Worm (Caenorhabditis elegans): Measurements from ENCODE around the gene chca-1.
A peak's percentile ranks its signal among the peaks of the same experiment; 100 is the strongest.

chca-1 gene

DNA sequence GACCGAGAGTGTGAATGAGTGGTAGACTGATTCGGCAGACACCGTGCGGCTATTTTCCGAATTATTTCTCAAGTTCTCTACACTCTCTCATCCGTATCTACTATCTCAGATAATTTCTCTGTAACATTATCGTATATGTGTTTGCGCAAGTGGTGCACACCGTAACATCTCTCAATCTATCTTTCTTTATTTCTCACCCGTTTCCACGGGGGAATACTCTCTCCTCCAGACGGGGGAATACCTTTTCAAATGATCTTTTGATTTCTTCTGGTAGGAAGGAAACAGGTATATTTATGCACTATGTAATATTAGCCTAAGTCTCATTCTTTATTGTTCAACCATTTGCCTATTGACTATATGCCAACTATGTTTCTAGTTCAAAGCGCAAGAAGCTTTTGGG lies 15.9 kb downstream of the chca-1 start:
- TF ChIP-seq pha-4 (GFP tag; IDR thresholded peaks at IDR 0.05) (no peak), pha-4 (tag; optimal IDR thresholded peaks at IDR 0.05) (no peak), ceh-32 (tag; optimal IDR thresholded peaks at IDR 0.05; ENCODE audit: poor library complexity) (no peak), dve-1 (tag; optimal IDR thresholded peaks at IDR 0.05; ENCODE audit: insufficient read depth) (no peak), ama-1 (optimal IDR thresholded peaks at IDR 0.05) (no peak), aha-1 (tag) (peak; percentile 81), nhr-10 (tag; optimal IDR thresholded peaks at IDR 0.05) (peak; percentile 28), ZK546.5 (tag; optimal IDR thresholded peaks at IDR 0.05) (no peak)

DNA sequence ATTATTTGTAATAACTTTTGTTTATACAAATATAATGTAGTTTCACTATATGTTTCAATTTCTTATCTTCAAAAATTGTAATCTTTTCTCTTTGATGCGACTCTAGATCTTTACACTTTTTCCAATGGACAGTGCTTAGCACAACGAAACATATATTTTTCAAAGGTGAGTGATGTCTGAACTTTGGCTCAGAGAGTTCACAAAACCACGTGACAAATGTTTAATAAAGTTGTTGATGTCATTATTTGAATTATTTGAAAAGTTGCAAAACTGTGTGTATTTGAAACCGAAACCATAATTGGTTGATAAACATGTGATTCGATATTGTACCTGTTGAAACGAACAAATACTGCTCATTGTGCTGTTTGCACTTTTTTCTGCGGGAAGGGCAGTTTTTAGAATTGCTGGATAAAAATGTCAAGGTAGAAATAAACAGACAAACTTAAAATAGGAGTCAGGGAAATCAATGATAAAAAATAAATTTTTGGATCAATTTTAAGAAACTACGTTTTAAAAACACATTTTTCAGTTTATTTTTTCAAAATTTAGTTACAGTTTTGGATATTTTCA lies 17.0 kb downstream of the chca-1 start:
- peak; percentile 19 for TF ChIP-seq mep-1 (tag; optimal IDR thresholded peaks at IDR 0.05)
- TF ChIP-seq zip-11 (GFP tag; IDR thresholded peaks at IDR 0.05), result no peak
- TF ChIP-seq vab-7 (GFP tag; IDR thresholded peaks at IDR 0.05), result no peak
- TF ChIP-seq fkh-10 (GFP tag; optimal IDR thresholded peaks at IDR 0.05), result no peak
- peak; percentile 57 for TF ChIP-seq dmd-6 (GFP tag; IDR thresholded peaks at IDR 0.05)
- peak; percentile 83 for TF ChIP-seq dve-1 (tag; optimal IDR thresholded peaks at IDR 0.05; ENCODE audit: insufficient read depth)
- TF ChIP-seq unc-62 (GFP tag; optimal IDR thresholded peaks at IDR 0.05 in 1 of 2), result peak in 1 of 2 experiments; percentile 83
- TF ChIP-seq unc-62 (tag; optimal IDR thresholded peaks at IDR 0.05), result no peak
- TF ChIP-seq lsy-2 (tag; optimal IDR thresholded peaks at IDR 0.05), result peak in 1 of 2 experiments; percentile 20
- TF ChIP-seq ceh-82 (tag; optimal IDR thresholded peaks at IDR 0.05), result no peak
- no peak for TF ChIP-seq daf-16 (GFP tag; optimal IDR thresholded peaks at IDR 0.05)
- TF ChIP-seq daf-16 (tag; optimal IDR thresholded peaks at IDR 0.05), result peak; percentile 94
- no peak for TF ChIP-seq egl-27 (tag; optimal IDR thresholded peaks at IDR 0.05)
- TF ChIP-seq mdl-1 (tag; optimal IDR thresholded peaks at IDR 0.05), result peak in 1 of 2 experiments; percentile 38
- TF ChIP-seq nhr-28 (tag; optimal IDR thresholded peaks at IDR 0.05), result peak; percentile 61
- peak; percentile 65 for TF ChIP-seq hlh-30 (tag; optimal IDR thresholded peaks at IDR 0.05; ENCODE audit: insufficient read depth)
- peak; percentile 13 for TF ChIP-seq nhr-77 (tag; optimal IDR thresholded peaks at IDR 0.05)
- peak; percentile 61 for TF ChIP-seq hlh-11 (tag; optimal IDR thresholded peaks at IDR 0.05)

DNA sequence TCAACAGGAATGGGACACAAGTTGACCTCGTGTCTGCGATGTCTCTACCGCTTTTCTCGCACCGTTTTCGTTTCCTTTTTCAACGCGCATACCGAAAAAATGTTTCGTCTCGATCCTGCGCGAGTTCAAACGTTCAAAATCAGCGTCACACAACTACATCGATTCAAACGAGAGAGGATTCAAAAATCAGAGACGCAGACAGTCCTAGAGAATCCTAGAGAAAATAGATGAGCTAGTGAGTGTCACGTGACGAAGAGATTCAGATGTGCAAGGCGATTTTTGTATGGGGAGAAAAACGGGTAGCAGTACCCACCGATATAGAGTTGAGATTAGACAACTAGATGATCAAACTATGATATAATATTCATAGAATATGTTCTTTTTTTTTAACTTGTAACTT lies 18.8 kb downstream of the chca-1 start:
- TF ChIP-seq hlh-11 (tag; optimal IDR thresholded peaks at IDR 0.05), result peak; percentile 81
- TF ChIP-seq hmg-1.1 (GFP tag; IDR thresholded peaks at IDR 0.05), result peak; percentile 43; the same call in 1 of the 2 replicates
- 0 out of 2 replicates have a peak, but pooled peaks have one; percentile 42 for TF ChIP-seq saeg-2 (GFP tag; IDR thresholded peaks at IDR 0.05)
- TF ChIP-seq unc-62 (GFP tag; optimal IDR thresholded peaks at IDR 0.05 in 1 of 2), result peak in 1 of 2 experiments; percentile 87
- TF ChIP-seq unc-62 (tag; optimal IDR thresholded peaks at IDR 0.05), result no peak
- TF ChIP-seq lin-1 (GFP tag; IDR thresholded peaks at IDR 0.05), result no peak
- TF ChIP-seq mxl-3 (GFP tag; optimal IDR thresholded peaks at IDR 0.05), result peak; percentile 67
- peak; percentile 77 for TF ChIP-seq hlh-30 (tag; optimal IDR thresholded peaks at IDR 0.05; ENCODE audit: insufficient read depth)
- peak; percentile 81 for TF ChIP-seq nhr-28 (tag; optimal IDR thresholded peaks at IDR 0.05)
- TF ChIP-seq duxl-1 (tag; optimal IDR thresholded peaks at IDR 0.05; ENCODE audit: poor library complexity), result no peak
- TF ChIP-seq mdl-1 (tag; optimal IDR thresholded peaks at IDR 0.05), result peak; percentile 24 to 80
- TF ChIP-seq mep-1 (tag; optimal IDR thresholded peaks at IDR 0.05), result peak; percentile 5
- peak in 1 of 2 experiments; percentile 48 for TF ChIP-seq lsy-2 (tag; optimal IDR thresholded peaks at IDR 0.05)
- no peak for TF ChIP-seq Y105C5A.15 (GFP tag; IDR thresholded peaks at IDR 0.05)
- peak; percentile 56 for TF ChIP-seq dmd-6 (GFP tag; IDR thresholded peaks at IDR 0.05)
- TF ChIP-seq dve-1 (tag; optimal IDR thresholded peaks at IDR 0.05; ENCODE audit: insufficient read depth), result peak; percentile 37

DNA sequence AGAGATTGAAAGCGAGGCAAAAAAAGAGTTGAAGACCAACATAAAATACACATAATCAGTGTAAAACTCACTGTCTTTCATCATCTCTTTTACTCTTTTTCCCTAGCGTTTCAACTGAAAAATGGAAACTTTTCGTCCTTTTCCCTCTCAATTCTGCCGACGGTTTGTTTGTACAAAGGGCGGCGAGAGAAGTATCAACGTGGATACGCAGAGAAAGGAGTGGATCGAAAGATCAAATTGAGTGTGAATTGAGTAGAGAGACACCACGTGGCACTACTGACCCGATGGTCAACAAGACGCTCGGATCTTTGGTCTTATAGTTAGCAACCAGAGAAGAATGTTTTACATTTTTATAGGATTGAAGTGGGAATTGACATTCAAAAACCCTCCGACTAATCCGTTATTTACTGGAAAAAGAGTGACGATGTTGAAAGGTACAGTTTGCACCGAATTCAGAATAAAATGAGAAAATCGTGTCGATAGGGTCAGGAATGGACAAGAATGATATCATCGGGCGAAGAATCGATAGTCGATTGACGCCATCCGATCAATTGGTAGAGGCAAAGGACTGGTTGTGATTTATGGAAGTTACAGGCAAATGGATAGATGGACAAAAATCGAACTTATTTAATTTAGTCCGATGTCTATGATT lies 19.9 kb downstream of the chca-1 start:
- TF ChIP-seq ceh-82 (tag; optimal IDR thresholded peaks at IDR 0.05), result no peak
- TF ChIP-seq nhr-111 (GFP tag; optimal IDR thresholded peaks at IDR 0.05), result no peak
- TF ChIP-seq nhr-102 (tag; optimal IDR thresholded peaks at IDR 0.05), result no peak
- peak; percentile 45 for TF ChIP-seq duxl-1 (tag; optimal IDR thresholded peaks at IDR 0.05; ENCODE audit: poor library complexity)
- no peak for TF ChIP-seq ceh-32 (tag; optimal IDR thresholded peaks at IDR 0.05; ENCODE audit: poor library complexity)
- peak; percentile 24 for TF ChIP-seq nhr-11 (tag; optimal IDR thresholded peaks at IDR 0.05)
- peak; percentile 33 for TF ChIP-seq zip-2 (tag; optimal IDR thresholded peaks at IDR 0.05)
- TF ChIP-seq nhr-77 (tag; optimal IDR thresholded peaks at IDR 0.05), result peak; percentile 86
- TF ChIP-seq lin-38 (GFP tag; IDR thresholded peaks at IDR 0.05), result no peak
- no peak for TF ChIP-seq dpl-1 (GFP tag; optimal IDR thresholded peaks at IDR 0.05)
- TF ChIP-seq cey-2 (tag; optimal IDR thresholded peaks at IDR 0.05; ENCODE audit: borderline replicate concordance, insufficient read depth), result no peak
- TF ChIP-seq F44E2.7 (GFP tag; IDR thresholded peaks at IDR 0.05), result no peak
- TF ChIP-seq zfp-2 (tag; optimal IDR thresholded peaks at IDR 0.05), result no peak
- TF ChIP-seq hif-1 (tag; optimal IDR thresholded peaks at IDR 0.05), result peak in 1 of 2 experiments; percentile 37
- no peak for TF ChIP-seq ama-1 (optimal IDR thresholded peaks at IDR 0.05)
- peak; percentile 57; the same call in 1 of the 2 replicates for TF ChIP-seq pha-4 (GFP tag; IDR thresholded peaks at IDR 0.05)
- peak; percentile 91 for TF ChIP-seq pha-4 (tag; optimal IDR thresholded peaks at IDR 0.05)
- no peak for TF ChIP-seq ceh-20 (GFP tag; IDR thresholded peaks at IDR 0.05)
- peak; percentile 13 for TF ChIP-seq rbr-2 (tag; optimal IDR thresholded peaks at IDR 0.05)
